Worm (Caenorhabditis elegans): ENCODE results near the gene srbc-20.
A peak's percentile ranks its signal among the peaks of the same experiment; 100 is the strongest.

srbc-20 gene

DNA sequence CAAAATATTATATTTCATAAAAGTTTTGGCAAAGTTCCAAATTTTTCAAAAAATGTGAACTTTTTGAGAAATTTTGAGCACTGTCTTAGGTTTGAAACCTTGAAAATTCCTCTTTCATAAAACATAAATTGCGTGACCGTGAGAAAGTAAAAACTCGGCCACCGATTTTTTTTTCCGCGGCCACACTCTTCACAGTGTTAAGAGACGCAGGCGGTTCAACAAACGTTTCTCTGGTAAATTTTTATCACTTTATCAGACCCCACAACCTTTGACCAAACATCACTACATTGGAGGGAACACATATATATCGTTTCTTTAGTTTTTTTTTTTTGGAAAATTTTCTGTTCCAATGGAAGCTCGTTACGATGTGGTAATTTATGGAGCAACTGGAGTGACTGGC is 24.4 kb upstream of the srbc-20 start, which contains the start of gene F22F7.2:
Gene F22F7.2 (plus strand): TSS at position 266 of the 400 bp plus-strand sequence.
- TF ChIP-seq crh-2 (tag; optimal IDR thresholded peaks at IDR 0.05): peak; percentile 14
- no peak for TF ChIP-seq sma-3 (GFP tag; optimal IDR thresholded peaks at IDR 0.05)
- TF ChIP-seq sma-9 (GFP tag; optimal IDR thresholded peaks at IDR 0.05): peak; percentile 16
- TF ChIP-seq sma-9 (tag; optimal IDR thresholded peaks at IDR 0.05): no peak
- TF ChIP-seq snpc-4 (tag; optimal IDR thresholded peaks at IDR 0.05): no peak

DNA sequence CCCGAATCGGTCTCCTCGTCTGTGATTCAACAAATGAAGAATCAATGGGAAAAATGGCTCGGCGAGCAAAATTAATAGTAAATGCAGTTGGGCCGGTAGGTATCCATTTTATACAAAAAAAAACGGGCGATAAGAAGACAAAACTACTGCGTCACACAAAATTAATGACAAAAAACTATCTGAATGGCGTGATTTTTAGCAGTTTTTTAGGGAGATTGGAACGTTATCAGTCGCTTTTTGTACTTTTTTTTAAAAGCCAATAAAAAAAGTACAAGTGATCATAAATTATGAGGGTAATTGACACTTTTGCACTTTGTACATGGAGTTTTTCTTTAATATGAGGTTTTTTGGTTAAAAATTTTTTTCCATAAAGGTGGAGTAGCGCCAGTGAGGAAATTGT is 23.7 kb upstream of the srbc-20 start:
- TF ChIP-seq fos-1 (tag; optimal IDR thresholded peaks at IDR 0.05) (peak; percentile 7), C34F6.9 (tag; optimal IDR thresholded peaks at IDR 0.05) (no peak)

DNA sequence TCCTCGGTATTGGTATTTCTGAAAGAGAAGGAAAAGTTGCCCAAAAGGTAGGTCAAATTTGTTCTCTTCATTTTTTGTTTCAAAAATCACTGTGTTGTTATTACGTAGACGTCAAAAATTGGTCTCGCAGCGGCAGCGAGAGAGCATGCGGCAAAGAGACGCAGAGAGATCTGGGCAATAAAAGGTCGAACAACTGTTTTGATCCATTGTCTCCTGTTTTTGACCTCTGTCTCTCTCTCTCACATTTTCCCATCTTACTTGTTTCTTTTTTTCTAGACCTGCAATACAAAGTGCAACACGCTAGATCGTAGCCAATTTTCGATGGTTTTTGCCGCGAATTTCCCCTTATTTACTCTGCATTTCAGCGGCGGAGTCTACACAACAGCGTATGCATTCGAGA is 20.3 kb upstream of the srbc-20 start:
- TF ChIP-seq nhr-129 (tag; optimal IDR thresholded peaks at IDR 0.05) (peak; percentile 51), crh-2 (tag; optimal IDR thresholded peaks at IDR 0.05) (no peak), R02D3.7 (tag; optimal IDR thresholded peaks at IDR 0.05) (no peak)

DNA sequence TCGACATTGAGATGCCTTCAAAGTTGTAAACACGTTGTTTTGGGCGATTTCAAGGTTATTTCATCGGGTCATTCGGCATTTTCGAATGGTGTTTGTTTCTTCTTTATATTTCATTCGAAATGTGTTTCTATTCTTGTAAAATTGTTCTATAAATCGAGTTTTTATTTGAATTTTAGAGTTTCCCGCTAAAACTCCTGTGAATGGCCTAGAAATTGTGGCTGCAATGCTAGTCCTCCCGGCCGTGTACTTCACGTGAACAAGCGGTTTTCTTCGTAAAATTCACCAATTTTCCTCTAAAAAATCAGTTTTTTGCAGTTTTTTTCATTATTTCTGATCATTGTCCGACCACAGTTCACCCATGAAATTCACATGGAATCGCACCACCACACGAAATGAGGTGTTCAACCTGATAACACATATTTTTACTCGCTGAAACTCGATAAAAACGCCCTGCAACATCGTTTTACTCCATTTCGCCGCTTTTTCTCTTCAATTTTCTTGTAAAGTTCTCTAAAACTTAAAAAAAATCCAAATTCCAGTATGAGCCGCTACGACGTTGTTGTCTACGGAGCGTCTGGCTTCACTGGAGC is 19.8 kb upstream of the srbc-20 start, which contains the start of gene ldp-1:
Gene ldp-1 (plus strand): TSS at position 540 of the 590 bp plus-strand sequence.
- TF ChIP-seq mab-5 (tag; optimal IDR thresholded peaks at IDR 0.05): no peak
- TF ChIP-seq ceh-16 (tag; optimal IDR thresholded peaks at IDR 0.05): no peak
- TF ChIP-seq ztf-11 (tag; optimal IDR thresholded peaks at IDR 0.05): no peak
- TF ChIP-seq elt-3 (tag; optimal IDR thresholded peaks at IDR 0.05): no peak
- no peak for TF ChIP-seq nhr-12 (tag; optimal IDR thresholded peaks at IDR 0.05)
- TF ChIP-seq elt-1 (tag; optimal IDR thresholded peaks at IDR 0.05): no peak
- no peak for TF ChIP-seq ama-1 (optimal IDR thresholded peaks at IDR 0.05)
- TF ChIP-seq fos-1 (tag; optimal IDR thresholded peaks at IDR 0.05): no peak
- TF ChIP-seq sma-9 (GFP tag; optimal IDR thresholded peaks at IDR 0.05): peak; percentile 87
- TF ChIP-seq sma-9 (tag; optimal IDR thresholded peaks at IDR 0.05): no peak
- TF ChIP-seq nhr-129 (tag; optimal IDR thresholded peaks at IDR 0.05): no peak
- no peak for TF ChIP-seq unc-62 (GFP tag; optimal IDR thresholded peaks at IDR 0.05)
- TF ChIP-seq crh-2 (tag; optimal IDR thresholded peaks at IDR 0.05): peak; percentile 60
- peak; percentile 39 for TF ChIP-seq nhr-6 (tag; optimal IDR thresholded peaks at IDR 0.05)
- TF ChIP-seq snpc-4 (tag; optimal IDR thresholded peaks at IDR 0.05): peak; percentile 23
- TF ChIP-seq lin-39 (tag; optimal IDR thresholded peaks at IDR 0.05): no peak
- TF ChIP-seq ZK546.5 (tag; optimal IDR thresholded peaks at IDR 0.05): no peak
- no peak for TF ChIP-seq mbf-1 (tag; optimal IDR thresholded peaks at IDR 0.05)
- no peak for TF ChIP-seq nhr-237 (tag; optimal IDR thresholded peaks at IDR 0.05)
- TF ChIP-seq mdl-1 (tag; optimal IDR thresholded peaks at IDR 0.05): no peak
- no peak for TF ChIP-seq skn-1 (tag; optimal IDR thresholded peaks at IDR 0.05)
- TF ChIP-seq ztf-1 (GFP tag; conservative IDR thresholded peaks at IDR 0.05): no peak
- no peak for TF ChIP-seq nhr-11 (tag; optimal IDR thresholded peaks at IDR 0.05)
- no peak for TF ChIP-seq peb-1 (tag; optimal IDR thresholded peaks at IDR 0.05)
- peak; percentile 19 for TF ChIP-seq nhr-25 (tag; optimal IDR thresholded peaks at IDR 0.05)
- TF ChIP-seq nhr-21 (tag; optimal IDR thresholded peaks at IDR 0.05): peak; percentile 12
- TF ChIP-seq aly-2 (tag; optimal IDR thresholded peaks at IDR 0.05): no peak
- TF ChIP-seq nhr-23 (tag; optimal IDR thresholded peaks at IDR 0.05): no peak
- peak; percentile 63 for TF ChIP-seq sma-3 (GFP tag; optimal IDR thresholded peaks at IDR 0.05)
- no peak for TF ChIP-seq blmp-1 (tag; optimal IDR thresholded peaks at IDR 0.05; ENCODE audit: insufficient read depth)
- no peak for TF ChIP-seq Y55F3AM.14 (GFP tag; optimal IDR thresholded peaks at IDR 0.05)
- no peak for TF ChIP-seq alr-1 (tag; optimal IDR thresholded peaks at IDR 0.05)
- TF ChIP-seq gmeb-1 (tag; optimal IDR thresholded peaks at IDR 0.05): peak; percentile 88
- peak; percentile 62 for TF ChIP-seq C34F6.9 (tag; optimal IDR thresholded peaks at IDR 0.05)
- no peak for TF ChIP-seq R02D3.7 (tag; optimal IDR thresholded peaks at IDR 0.05)
- no peak for TF ChIP-seq ceh-82 (tag; optimal IDR thresholded peaks at IDR 0.05)
- no peak for TF ChIP-seq zag-1 (tag; optimal IDR thresholded peaks at IDR 0.05)
- TF ChIP-seq egl-27 (tag; optimal IDR thresholded peaks at IDR 0.05): peak; percentile 30
- no peak for TF ChIP-seq dmd-4 (tag; optimal IDR thresholded peaks at IDR 0.05)
- TF ChIP-seq lin-13 (GFP tag; optimal IDR thresholded peaks at IDR 0.05): peak; percentile 48
- no peak for TF ChIP-seq lin-11 (tag; optimal IDR thresholded peaks at IDR 0.05)
- peak; percentile 11 for TF ChIP-seq sem-4 (tag; optimal IDR thresholded peaks at IDR 0.05)
- no peak for TF ChIP-seq unc-39 (tag; optimal IDR thresholded peaks at IDR 0.05)
- TF ChIP-seq lsy-2 (tag; optimal IDR thresholded peaks at IDR 0.05): peak; percentile 52 to 81
- peak; percentile 64 for TF ChIP-seq unc-55 (GFP tag; optimal IDR thresholded peaks at IDR 0.05)
- no peak for TF ChIP-seq nhr-77 (tag; optimal IDR thresholded peaks at IDR 0.05)
- no peak for TF ChIP-seq ztf-4 (tag; optimal IDR thresholded peaks at IDR 0.05)
- TF ChIP-seq nhr-10 (tag; optimal IDR thresholded peaks at IDR 0.05): no peak
